Worm (Caenorhabditis elegans): ENCODE data around the gene C54F6.6.

Gene C54F6.6

DNA sequence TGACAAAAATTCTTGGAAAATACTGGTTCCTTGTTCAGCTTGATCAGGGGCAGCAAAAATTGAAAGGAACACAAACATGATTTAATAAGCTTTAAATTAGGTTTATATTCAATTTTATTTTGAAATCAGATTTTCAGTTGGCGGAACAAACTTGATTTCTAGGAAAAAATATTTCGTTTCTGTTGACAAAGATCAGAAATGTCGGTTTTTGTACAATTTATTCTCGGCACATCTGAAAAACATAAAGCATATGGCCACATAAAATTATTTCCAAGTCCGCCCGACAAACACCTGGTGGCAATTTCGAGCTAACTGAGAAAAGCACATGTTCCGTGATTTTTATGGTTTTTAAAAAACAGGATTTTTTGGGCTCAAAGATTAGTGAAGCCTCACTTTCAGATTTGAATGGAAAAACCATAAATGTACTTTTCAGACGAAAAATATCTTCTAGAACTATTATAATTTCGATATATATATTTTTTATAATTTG is 30.4 kb downstream of the C54F6.6 start, which contains the start of gene ttr-10:
Gene ttr-10 (minus strand): TSS at position 51 of the 490 bp plus-strand sequence.
- TF ChIP-seq unc-39 (tag; optimal IDR thresholded peaks at IDR 0.05) (no peak), snpc-4 (tag; optimal IDR thresholded peaks at IDR 0.05) (no peak), elt-3 (tag; optimal IDR thresholded peaks at IDR 0.05) (no peak), nhr-67 (tag; optimal IDR thresholded peaks at IDR 0.05) (no peak), nhr-12 (tag; optimal IDR thresholded peaks at IDR 0.05) (no peak), fkh-2 (tag; optimal IDR thresholded peaks at IDR 0.05) (no peak), nhr-237 (tag; optimal IDR thresholded peaks at IDR 0.05) (no peak), daf-12 (tag; optimal IDR thresholded peaks at IDR 0.05) (no peak), lin-15B (tag; optimal IDR thresholded peaks at IDR 0.05) (no peak), egl-27 (tag; optimal IDR thresholded peaks at IDR 0.05) (no peak), fos-1 (tag; optimal IDR thresholded peaks at IDR 0.05) (no peak), unc-62 (GFP tag; optimal IDR thresholded peaks at IDR 0.05) (no peak), lin-39 (tag; optimal IDR thresholded peaks at IDR 0.05) (no peak), egl-5 (tag; optimal IDR thresholded peaks at IDR 0.05) (no peak), elt-2 (tag; optimal IDR thresholded peaks at IDR 0.05) (no peak), aly-2 (tag; optimal IDR thresholded peaks at IDR 0.05) (no peak), jun-1 (tag; optimal IDR thresholded peaks at IDR 0.05) (no peak), ceh-9 (tag; optimal IDR thresholded peaks at IDR 0.05) (no peak), ceh-82 (tag; optimal IDR thresholded peaks at IDR 0.05) (no peak), lsy-12 (tag; optimal IDR thresholded peaks at IDR 0.05) (no peak)

DNA sequence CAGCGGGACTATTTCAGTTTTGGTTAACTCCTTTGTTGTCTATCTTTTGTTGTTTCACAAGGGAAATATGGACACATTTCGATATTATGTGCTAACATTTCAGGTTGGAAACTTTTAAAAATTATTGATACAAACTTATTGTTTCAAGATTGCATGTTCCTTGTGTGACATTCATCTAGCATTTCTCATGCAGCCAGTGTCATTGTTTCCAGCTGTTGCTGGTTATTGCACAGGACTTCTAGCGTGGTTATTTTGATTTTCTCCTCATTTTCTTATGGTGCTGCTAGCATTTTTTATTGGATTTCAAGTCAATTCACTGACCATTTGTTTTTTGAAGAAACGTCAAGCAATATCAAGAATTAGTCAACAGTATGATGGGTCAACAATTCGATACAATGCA is 32.4 kb downstream of the C54F6.6 start:
- TF ChIP-seq snpc-4 (tag; optimal IDR thresholded peaks at IDR 0.05) (no peak), mdl-1 (tag; optimal IDR thresholded peaks at IDR 0.05) (no peak), lsy-12 (tag; optimal IDR thresholded peaks at IDR 0.05) (no peak)

DNA sequence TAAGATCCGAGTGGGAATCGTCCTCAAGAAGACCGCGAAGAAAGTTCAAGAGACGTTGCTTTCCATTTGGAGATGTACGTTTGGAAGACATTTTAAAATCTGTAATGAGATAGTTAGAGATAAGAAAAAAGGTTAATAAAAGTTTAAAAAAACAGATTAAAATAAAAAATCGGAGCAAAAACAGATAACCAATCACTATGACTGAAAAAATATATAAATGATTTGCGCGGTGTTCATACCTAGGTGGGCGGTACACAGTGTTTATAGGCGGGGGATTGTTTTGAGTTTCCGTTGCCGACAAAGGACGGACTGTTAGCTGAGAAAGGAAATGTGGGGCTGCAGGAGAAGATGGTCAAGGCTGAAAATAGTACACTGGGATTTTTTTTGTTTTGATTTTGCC is 35.2 kb downstream of the C54F6.6 start, which contains the start of gene ets-7:
Gene ets-7 (minus strand): TSS at position 101 of the 400 bp plus-strand sequence.
- TF ChIP-seq fkh-10 (GFP tag; optimal IDR thresholded peaks at IDR 0.05), result no peak
- TF ChIP-seq snpc-4 (tag; optimal IDR thresholded peaks at IDR 0.05), result no peak
- no peak for TF ChIP-seq pqm-1 (tag; optimal IDR thresholded peaks at IDR 0.05)
- no peak for TF ChIP-seq fos-1 (tag; optimal IDR thresholded peaks at IDR 0.05)
- no peak for TF ChIP-seq lin-15B (tag; optimal IDR thresholded peaks at IDR 0.05)

DNA sequence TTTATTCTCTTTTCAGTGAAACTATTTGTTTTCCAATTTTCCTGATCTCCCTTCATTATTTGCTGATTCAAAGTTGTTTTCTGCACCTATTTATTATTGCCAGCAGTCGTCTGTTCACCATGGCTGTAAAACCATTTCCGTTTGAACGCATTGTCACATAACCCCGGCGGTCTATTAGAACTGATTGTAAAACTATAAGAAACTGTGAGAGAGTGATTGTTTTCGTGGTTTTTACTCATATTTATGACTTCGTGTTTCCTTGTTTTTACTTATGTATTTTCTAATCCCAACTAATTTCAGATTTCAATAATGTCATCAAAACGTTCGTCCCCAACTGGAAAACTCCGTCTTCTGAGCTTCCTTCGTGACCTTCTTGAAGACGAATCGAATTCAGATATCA is 39.5 kb downstream of the C54F6.6 start, which contains the start of gene F19F10.1:
Gene F19F10.1 (plus strand): TSS at position 301 of the 400 bp plus-strand sequence.
- TF ChIP-seq nhr-28 (tag; optimal IDR thresholded peaks at IDR 0.05) (no peak), nfya-1 (tag; optimal IDR thresholded peaks at IDR 0.05; ENCODE audit: insufficient read depth) (no peak), lsy-12 (tag; optimal IDR thresholded peaks at IDR 0.05) (no peak), pqm-1 (tag; optimal IDR thresholded peaks at IDR 0.05) (no peak), tbx-2 (tag; optimal IDR thresholded peaks at IDR 0.05) (no peak), nhr-237 (tag; optimal IDR thresholded peaks at IDR 0.05) (no peak), fkh-2 (tag; optimal IDR thresholded peaks at IDR 0.05) (no peak), fkh-10 (GFP tag; optimal IDR thresholded peaks at IDR 0.05) (no peak), nhr-12 (tag; optimal IDR thresholded peaks at IDR 0.05) (no peak), nhr-23 (tag; optimal IDR thresholded peaks at IDR 0.05) (no peak), lin-15B (tag; optimal IDR thresholded peaks at IDR 0.05) (no peak)

DNA sequence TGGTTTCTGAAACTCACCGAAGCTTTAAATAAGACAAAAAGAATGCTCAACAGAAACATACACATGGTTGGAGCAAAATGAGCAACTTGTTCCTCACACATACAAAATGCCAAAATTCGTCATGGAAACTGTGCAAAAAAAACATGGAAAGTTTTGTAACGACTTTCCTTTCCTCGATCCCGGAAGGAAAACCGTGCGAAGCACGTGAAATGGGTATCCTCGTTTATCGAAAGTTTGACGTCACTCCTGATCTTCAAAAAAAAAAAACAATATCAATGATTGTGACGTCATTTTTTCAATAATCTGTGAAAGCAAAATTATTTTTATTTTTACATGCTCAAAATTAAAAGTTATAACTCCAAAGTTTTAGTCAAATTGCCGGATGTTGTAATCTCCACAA is 46.8 kb downstream of the C54F6.6 start, which contains the start of gene clec-212:
Gene clec-212 (minus strand): TSS at position 101 of the 400 bp plus-strand sequence.
- TF ChIP-seq egl-27 (tag; optimal IDR thresholded peaks at IDR 0.05), result no peak
- no peak for TF ChIP-seq nhr-77 (tag; optimal IDR thresholded peaks at IDR 0.05)
- no peak for TF ChIP-seq egl-5 (tag; optimal IDR thresholded peaks at IDR 0.05)
- no peak for TF ChIP-seq ceh-16 (tag; optimal IDR thresholded peaks at IDR 0.05)
- TF ChIP-seq pha-4 (tag; optimal IDR thresholded peaks at IDR 0.05), result no peak
- TF ChIP-seq ztf-11 (tag; optimal IDR thresholded peaks at IDR 0.05), result no peak
- TF ChIP-seq skn-1 (tag; optimal IDR thresholded peaks at IDR 0.05), result no peak
- no peak for TF ChIP-seq unc-62 (GFP tag; optimal IDR thresholded peaks at IDR 0.05)

DNA sequence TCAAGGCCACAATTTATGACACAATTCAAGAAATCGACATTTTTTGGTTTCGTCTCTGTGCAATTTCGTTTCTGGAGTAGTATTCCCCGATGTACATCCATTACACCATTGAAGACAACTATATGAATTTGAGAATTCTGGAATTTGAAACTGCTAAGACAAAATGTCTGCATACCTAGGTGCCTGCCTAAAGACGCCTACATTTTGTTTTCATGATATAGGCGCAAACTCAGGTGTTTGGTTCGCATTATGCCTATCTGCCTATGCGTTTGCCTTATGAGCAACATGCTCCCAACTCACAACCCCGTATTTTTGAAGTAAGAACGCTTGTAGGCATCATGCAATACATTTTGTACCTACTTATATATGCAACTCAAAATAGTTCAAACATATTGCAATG is 47.5 kb downstream of the C54F6.6 start, which contains the start of gene F19F10.14:
Gene F19F10.14 (minus strand): TSS at position 101 of the 400 bp plus-strand sequence.
- TF ChIP-seq fkh-10 (GFP tag; optimal IDR thresholded peaks at IDR 0.05) (no peak), skn-1 (tag; optimal IDR thresholded peaks at IDR 0.05) (no peak), nhr-76 (tag; optimal IDR thresholded peaks at IDR 0.05) (no peak), aly-2 (tag; optimal IDR thresholded peaks at IDR 0.05) (no peak), pha-4 (tag; optimal IDR thresholded peaks at IDR 0.05) (no peak)

Measured in whole organism, L3 larva.